Worm (Caenorhabditis elegans) whole organism, L4 larva: Measurements from ENCODE around the gene F49H12.2.

Experiments
- daf-16 ChIP-seq, 3 experiments: sonication (generic microtip); optimal IDR thresholded peaks; 2 replicates each; lab custom pipeline; 2016 to 2017; ENCODE audit warnings: missing genetic modification characterization in 3 of 3, missing genetic modification reagents in 3 of 3, mild to moderate bottlenecking in 2 of 3, missing compliant biosample characterization in 2 of 3, missing biosample characterization in 1 of 3, moderate library complexity in 1 of 3
- hmg-1.1 ChIP-seq: fragments of 200-800 bp; sonication (Bioruptor generic); IDR thresholded peaks from 2 replicates; pipeline ENCODE4 v1.3.6; 2022; ENCODE audit warnings: missing genetic modification reagents, missing genetic modification characterization, missing compliant biosample characterization
- jun-1 ChIP-seq: fragments of 150-350 bp; optimal IDR thresholded peaks from 2 replicates; lab custom pipeline; 2014; ENCODE audit warnings: missing biosample characterization, missing genetic modification reagents, missing genetic modification characterization
- zfp-2 ChIP-seq: sonication (generic microtip); optimal IDR thresholded peaks from 2 replicates; lab custom pipeline; 2016; ENCODE audit warnings: mild to moderate bottlenecking, missing genetic modification characterization, missing compliant biosample characterization

DNA sequence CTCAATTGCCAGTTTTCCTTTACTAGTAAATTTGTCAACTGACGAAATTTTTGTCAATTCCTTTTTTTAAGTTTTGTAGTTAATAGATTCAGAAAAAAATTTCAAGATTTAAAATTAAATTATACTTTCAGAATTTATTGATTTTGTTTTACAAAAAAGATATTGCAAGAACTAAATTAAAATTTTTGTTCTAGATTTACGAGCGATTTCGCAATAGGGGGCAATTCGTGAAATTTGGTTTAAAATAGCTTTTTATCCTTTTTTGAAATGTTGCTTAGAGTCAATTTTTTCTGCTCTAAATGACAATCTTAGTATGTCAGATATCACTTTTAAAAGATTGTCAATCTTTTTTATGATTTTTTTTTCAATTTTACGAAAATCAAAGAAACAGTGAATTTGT is 406 bp downstream of the F49H12.2 start:
- TF ChIP-seq hmg-1.1 (GFP tag; lab: Robert Waterston, UW) (no peak), jun-1 (tag; lab: Kevin White, UChicago) (no peak), daf-16 (GFP tag; optimal IDR thresholded peaks at IDR 0.05; lab: Kevin White, UChicago) (no peak), daf-16 (tag; optimal IDR thresholded peaks at IDR 0.05; lab: Kevin White, UChicago) (no peak), zfp-2 (tag; lab: Kevin White, UChicago) (no peak)
